Fruit fly (Drosophila melanogaster) whole organism, pupa: ENCODE measurements around the gene RAF2.

Source experiments
- CG10348 ChIP-seq: fragments of 200-800 bp; sonication (Bioruptor generic); IDR thresholded peaks from 2 replicates; pipeline ENCODE4 v1.3.6; 2022; ENCODE audit warnings: missing biosample characterization, missing genetic modification characterization
- CG13204 ChIP-seq: fragments of 200-800 bp; sonication (Bioruptor generic); optimal IDR thresholded peaks from 2 replicates; lab custom pipeline; 2018; ENCODE audit warnings: missing biosample characterization, mild to moderate bottlenecking, missing genetic modification characterization, moderate library complexity
- CG14655 ChIP-seq: fragments of 200-800 bp; sonication (Bioruptor generic); optimal IDR thresholded peaks from 3 replicates; lab custom pipeline; 2017; ENCODE audit warnings: mild to moderate bottlenecking, missing biosample characterization, missing genetic modification reagents, missing genetic modification characterization
- CG17806 ChIP-seq: fragments of 200-800 bp; sonication (Bioruptor generic); optimal IDR thresholded peaks from 2 replicates; lab custom pipeline; 2018; ENCODE audit warnings: missing biosample characterization, mild to moderate bottlenecking, missing genetic modification characterization, moderate library complexity
- CG32121 ChIP-seq: fragments of 200-800 bp; sonication (Bioruptor generic); IDR thresholded peaks from 2 replicates; pipeline ENCODE4 v1.3.6; 2022; ENCODE audit warnings: missing biosample characterization, missing genetic modification characterization
- CG4496 ChIP-seq: fragments of 200-800 bp; sonication (Bioruptor generic); IDR thresholded peaks from 3 replicates; pipeline ENCODE4 v1.3.6; 2022; ENCODE audit warnings: missing biosample characterization, missing genetic modification characterization
- CG8159 ChIP-seq: fragments of 200-800 bp; sonication (Bioruptor generic); optimal IDR thresholded peaks from 3 replicates; lab custom pipeline; 2018; ENCODE audit warnings: missing biosample characterization, mild to moderate bottlenecking, missing genetic modification characterization, moderate library complexity
- D1 ChIP-seq: fragments of 200-800 bp; sonication (Bioruptor generic); optimal IDR thresholded peaks from 2 replicates; lab custom pipeline; 2018; ENCODE audit warnings: missing biosample characterization, mild to moderate bottlenecking, missing genetic modification characterization, moderate library complexity
- EcR ChIP-seq: fragments of 200-800 bp; sonication (Bioruptor generic); optimal IDR thresholded peaks from 3 replicates; lab custom pipeline; 2019; ENCODE audit warnings: missing biosample characterization, missing genetic modification characterization, mild to moderate bottlenecking, moderate library complexity, missing genetic modification reagents
- Ets98B ChIP-seq: fragments of 200-800 bp; sonication (Bioruptor generic); IDR thresholded peaks from 2 replicates; pipeline ENCODE4 v1.3.6; 2022; ENCODE audit warnings: missing biosample characterization, missing genetic modification characterization
- Pif1A ChIP-seq: fragments of 200-800 bp; sonication (Bioruptor generic); optimal IDR thresholded peaks from 3 replicates; lab custom pipeline; 2016; ENCODE audit warnings: missing biosample characterization, missing genetic modification characterization
- Pif1B ChIP-seq: fragments of 200-800 bp; sonication (Bioruptor generic); optimal IDR thresholded peaks from 3 replicates; lab custom pipeline; 2016; ENCODE audit warnings: missing biosample characterization, missing genetic modification characterization
- gl ChIP-seq: fragments of 200-800 bp; sonication (Bioruptor generic); optimal IDR thresholded peaks from 2 replicates; lab custom pipeline; 2018; ENCODE audit warnings: missing biosample characterization, mild to moderate bottlenecking, missing genetic modification characterization

DNA sequence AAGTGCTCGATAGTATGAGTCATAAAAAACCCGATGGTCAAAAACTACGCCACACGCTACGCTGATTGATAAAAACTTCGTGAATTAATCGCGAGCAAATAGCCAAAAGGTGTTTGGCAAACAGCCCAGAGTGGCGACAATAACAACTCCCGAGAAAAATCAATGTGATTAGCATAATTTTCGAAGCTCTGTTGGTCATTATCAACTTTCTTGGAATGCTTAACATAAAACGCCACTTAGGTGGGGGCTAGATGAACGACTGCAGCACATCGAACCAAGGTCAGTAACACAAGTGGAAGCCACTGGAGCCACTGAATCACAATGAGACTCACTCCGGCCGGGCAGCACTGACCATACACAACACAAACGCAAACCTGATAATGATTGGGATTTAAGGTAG is 48.4 kb upstream of the RAF2 start:
- TF ChIP-seq EcR (GFP tag; lab: Kevin White, UChicago) (no peak), D1 (tag; lab: Kevin White, UChicago) (no peak), CG17806 (tag; lab: Kevin White, UChicago) (no peak), CG10348 (no peak), CG14655 (GFP tag; lab: Kevin White, UChicago) (no peak), Pif1B (no peak), CG8159 (no peak), CG4496 (GFP tag; lab: Robert Waterston, UW) (no peak), Pif1A (GFP tag; lab: Kevin White, UChicago) (no peak), CG32121 (GFP tag; lab: Robert Waterston, UW) (no peak), CG13204 (GFP tag; lab: Kevin White, UChicago) (no peak), Ets98B (GFP tag; lab: Robert Waterston, UW) (no peak), gl (tag; lab: Kevin White, UChicago) (no peak)
